Fruit fly (Drosophila melanogaster) whole organism, prepupa: ENCODE data around the gene kuz.

Experiments
- Blimp-1 ChIP-seq: fragments of 200-800 bp; sonication (Bioruptor generic); optimal IDR thresholded peaks from 3 replicates; lab custom pipeline; 2017; ENCODE audit warnings: missing biosample characterization, missing genetic modification characterization, mild to moderate bottlenecking, moderate library complexity, missing genetic modification reagents
- CG10631 ChIP-seq: fragments of 200-800 bp; sonication (Bioruptor generic); optimal IDR thresholded peaks from 2 replicates; lab custom pipeline; 2016; ENCODE audit warnings: missing biosample characterization, missing genetic modification characterization
- CG10669 ChIP-seq: fragments of 200-800 bp; sonication (Bioruptor generic); optimal IDR thresholded peaks from 3 replicates; lab custom pipeline; 2018; ENCODE audit warnings: missing biosample characterization, mild to moderate bottlenecking, missing genetic modification characterization, moderate library complexity
- CG11294 ChIP-seq: fragments of 200-800 bp; sonication (Bioruptor generic); IDR thresholded peaks from 2 replicates; pipeline ENCODE4 v1.3.6; 2022; ENCODE audit warnings: missing biosample characterization, missing genetic modification characterization
- CG11902 ChIP-seq: fragments of 200-800 bp; sonication (Bioruptor generic); optimal IDR thresholded peaks from 3 replicates; lab custom pipeline; 2016; ENCODE audit warnings: missing biosample characterization, missing genetic modification characterization
- CG15336 ChIP-seq: fragments of 200-800 bp; sonication (Bioruptor generic); IDR thresholded peaks from 2 replicates; pipeline ENCODE4 v1.3.6; 2022; ENCODE audit warnings: missing biosample characterization, missing genetic modification characterization
- CG1621 ChIP-seq: fragments of 200-800 bp; sonication (Bioruptor generic); optimal IDR thresholded peaks from 3 replicates; lab custom pipeline; 2018; ENCODE audit warnings: missing biosample characterization, mild to moderate bottlenecking, missing genetic modification characterization
- CG16779 ChIP-seq: fragments of 200-800 bp; sonication (Bioruptor generic); optimal IDR thresholded peaks from 3 replicates; lab custom pipeline; 2017; ENCODE audit warnings: missing biosample characterization, mild to moderate bottlenecking, missing genetic modification characterization
- CG31627 ChIP-seq: fragments of 200-800 bp; sonication (Bioruptor generic); optimal IDR thresholded peaks from 3 replicates; lab custom pipeline; 2016; ENCODE audit warnings: missing biosample characterization, missing genetic modification characterization
- CG32006 ChIP-seq: fragments of 200-800 bp; sonication (Bioruptor generic); optimal IDR thresholded peaks from 3 replicates; lab custom pipeline; 2017; ENCODE audit warnings: missing biosample characterization, mild to moderate bottlenecking, missing genetic modification characterization
- CG34406 ChIP-seq: fragments of 200-800 bp; sonication (Bioruptor generic); optimal IDR thresholded peaks from 3 replicates; lab custom pipeline; 2016; ENCODE audit warnings: missing biosample characterization, missing genetic modification characterization
- CG3919 ChIP-seq: fragments of 200-800 bp; sonication (Bioruptor generic); optimal IDR thresholded peaks from 3 replicates; lab custom pipeline; 2016; ENCODE audit warnings: missing biosample characterization, missing genetic modification characterization
- CG6163 ChIP-seq: fragments of 200-800 bp; sonication (Bioruptor generic); IDR thresholded peaks from 3 replicates; pipeline ENCODE4 v1.3.6; 2022; ENCODE audit warnings: missing biosample characterization, missing genetic modification characterization
- CG6808 ChIP-seq: fragments of 200-800 bp; sonication (Bioruptor generic); optimal IDR thresholded peaks from 3 replicates; lab custom pipeline; 2017; ENCODE audit warnings: missing biosample characterization, missing genetic modification characterization, mild to moderate bottlenecking, moderate library complexity, missing genetic modification reagents
- CG7368 ChIP-seq: fragments of 200-800 bp; sonication (Bioruptor generic); optimal IDR thresholded peaks from 3 replicates; lab custom pipeline; 2016; ENCODE audit warnings: missing biosample characterization, missing genetic modification characterization
- CG8119 ChIP-seq: fragments of 200-800 bp; sonication (Bioruptor generic); IDR thresholded peaks from 3 replicates; pipeline ENCODE4 v1.3.6; 2022; ENCODE audit warnings: missing biosample characterization, missing genetic modification characterization
- CG8319 ChIP-seq: fragments of 200-800 bp; sonication (Bioruptor generic); optimal IDR thresholded peaks from 3 replicates; lab custom pipeline; 2016; ENCODE audit warnings: missing biosample characterization, missing genetic modification characterization
- CG8632 ChIP-seq: fragments of 200-800 bp; sonication (Bioruptor generic); optimal IDR thresholded peaks from 3 replicates; lab custom pipeline; 2016; ENCODE audit warnings: missing biosample characterization, missing genetic modification characterization
- Eip78C ChIP-seq: fragments of 200-800 bp; sonication (Bioruptor generic); peaks from one replicate; lab custom pipeline; 2016; ENCODE audit warnings: missing biosample characterization, missing genetic modification characterization
- Ets96B ChIP-seq: fragments of 200-800 bp; optimal IDR thresholded peaks from 2 replicates; lab custom pipeline; 2019; ENCODE audit warnings: missing biosample characterization, mild to moderate bottlenecking, missing genetic modification characterization, moderate library complexity
- Hr38 ChIP-seq: sonication (Bioruptor generic); optimal IDR thresholded peaks from 2 replicates; lab custom pipeline; 2016; ENCODE audit warnings: missing biosample characterization, missing genetic modification characterization
- Hr4 ChIP-seq: fragments of 200-800 bp; sonication (Bioruptor generic); optimal IDR thresholded peaks from 3 replicates; lab custom pipeline; 2016; ENCODE audit warnings: missing biosample characterization, missing genetic modification characterization
- Lpt ChIP-seq: fragments of 200-800 bp; sonication (Bioruptor generic); optimal IDR thresholded peaks from 3 replicates; lab custom pipeline; 2016; ENCODE audit warnings: missing biosample characterization, missing genetic modification characterization
- Met ChIP-seq: fragments of 200-800 bp; sonication (Bioruptor generic); optimal IDR thresholded peaks from 3 replicates; lab custom pipeline; 2016; ENCODE audit warnings: missing biosample characterization, missing genetic modification characterization
- OdsH ChIP-seq: fragments of 200-800 bp; sonication (Bioruptor generic); optimal IDR thresholded peaks from 3 replicates; lab custom pipeline; 2016; ENCODE audit warnings: missing biosample characterization, missing genetic modification characterization
- achi ChIP-seq: fragments of 200-800 bp; sonication (Bioruptor generic); optimal IDR thresholded peaks from 3 replicates; lab custom pipeline; 2016; ENCODE audit warnings: missing biosample characterization, missing genetic modification characterization
- acj6 ChIP-seq: fragments of 200-800 bp; sonication (Bioruptor generic); optimal IDR thresholded peaks from 3 replicates; lab custom pipeline; 2016; ENCODE audit warnings: missing biosample characterization, missing genetic modification characterization
- dac ChIP-seq: fragments of 200-800 bp; sonication (Bioruptor generic); optimal IDR thresholded peaks from 2 replicates; lab custom pipeline; 2017; ENCODE audit warnings: missing biosample characterization, mild to moderate bottlenecking, missing genetic modification characterization
- dsx ChIP-seq: fragments of 200-800 bp; optimal IDR thresholded peaks from 3 replicates; lab custom pipeline; 2019; ENCODE audit warnings: missing biosample characterization, mild to moderate bottlenecking, missing genetic modification characterization, moderate library complexity; ENCODE audit not compliant: poor library complexity, severe bottlenecking
- eg ChIP-seq: fragments of 200-800 bp; sonication (Bioruptor generic); IDR thresholded peaks from 3 replicates; pipeline ENCODE4 v1.3.6; 2022; ENCODE audit warnings: missing biosample characterization, missing genetic modification characterization
- esn ChIP-seq: fragments of 200-800 bp; sonication (Bioruptor generic); optimal IDR thresholded peaks from 2 replicates; lab custom pipeline; 2016; ENCODE audit warnings: missing biosample characterization, mild to moderate bottlenecking, missing genetic modification characterization, moderate library complexity
- fkh ChIP-seq: fragments of 200-800 bp; sonication (Bioruptor generic); optimal IDR thresholded peaks from 3 replicates; lab custom pipeline; 2017; ENCODE audit warnings: missing biosample characterization, mild to moderate bottlenecking, missing genetic modification characterization, moderate library complexity
- net ChIP-seq: fragments of 200-800 bp; sonication (Bioruptor generic); optimal IDR thresholded peaks from 3 replicates; lab custom pipeline; 2016; ENCODE audit warnings: missing biosample characterization, missing genetic modification characterization
- spab ChIP-seq: fragments of 200-800 bp; sonication (Bioruptor generic); optimal IDR thresholded peaks from 2 replicates; lab custom pipeline; 2017; ENCODE audit warnings: missing biosample characterization, mild to moderate bottlenecking, missing genetic modification characterization, missing genetic modification reagents
- topi ChIP-seq: fragments of 200-800 bp; sonication (Bioruptor generic); optimal IDR thresholded peaks from 3 replicates; lab custom pipeline; 2016; ENCODE audit warnings: missing biosample characterization, missing genetic modification characterization
- vri ChIP-seq: fragments of 200-800 bp; sonication (Bioruptor generic); optimal IDR thresholded peaks from 3 replicates; lab custom pipeline; 2016; ENCODE audit warnings: missing biosample characterization, mild to moderate bottlenecking, missing genetic modification characterization

Gene kuz

DNA sequence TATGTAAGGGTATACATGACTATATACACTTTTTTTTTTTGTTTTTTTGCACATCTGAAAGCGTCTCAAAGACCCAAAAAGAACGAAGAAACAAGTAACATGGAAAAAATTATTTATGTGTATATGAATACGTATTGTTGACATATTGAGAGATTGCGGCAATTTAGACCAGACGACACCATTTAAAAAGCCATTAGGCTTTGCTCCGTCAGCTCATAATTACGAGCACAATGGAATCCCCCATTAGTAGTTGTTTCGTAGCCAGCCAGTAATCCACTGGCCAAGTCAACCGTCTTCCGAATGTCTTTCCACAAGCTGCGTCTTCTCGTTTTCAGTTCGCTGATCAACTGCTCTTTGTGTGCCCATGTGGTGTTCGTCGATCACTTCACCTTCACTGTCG is 22.4 kb upstream of the kuz start, which contains the start of gene CG33640:
Gene CG33640, plus strand, starts transcription at position 301 of the 400 bp plus-strand sequence.
- TF ChIP-seq CG7368 (GFP tag; lab: Kevin White, UChicago) (no peak), dsx (GFP tag; lab: Kevin White, UChicago) (no peak), CG10669 (no peak), OdsH (GFP tag; lab: Kevin White, UChicago) (no peak), CG11294 (GFP tag; lab: Robert Waterston, UW) (no peak), CG1621 (tag; lab: Kevin White, UChicago) (no peak), CG34406 (no peak), CG8119 (GFP tag; lab: Robert Waterston, UW) (no peak), CG10631 (GFP tag; lab: Kevin White, UChicago) (no peak), CG32006 (GFP tag; lab: Kevin White, UChicago) (no peak), CG15336 (GFP tag; lab: Robert Waterston, UW) (no peak), Hr38 (GFP tag; lab: Kevin White, UChicago) (no peak)

DNA sequence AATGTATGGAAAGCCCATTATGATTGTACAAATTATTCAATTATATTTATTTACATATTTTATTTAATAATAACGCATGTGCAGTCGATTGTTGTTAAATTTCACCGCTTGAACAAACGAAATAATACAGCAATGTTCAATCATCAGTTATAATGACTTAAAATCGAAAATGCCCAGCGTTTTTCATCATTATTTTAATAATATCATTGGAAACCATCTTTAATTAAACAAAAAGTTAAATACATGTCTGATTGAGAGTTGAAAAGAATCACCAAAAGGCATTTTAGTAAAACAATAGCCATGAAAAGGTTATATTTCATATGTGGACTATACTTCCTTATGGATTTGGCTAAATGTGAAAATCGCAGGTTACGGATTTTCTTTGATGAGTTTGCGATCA is 21.2 kb upstream of the kuz start, which contains the start of gene CG33641:
Gene CG33641, plus strand, starts transcription at position 301 of the 400 bp plus-strand sequence.
- TF ChIP-seq topi (GFP tag; lab: Kevin White, UChicago) (no peak), CG11902 (GFP tag; lab: Kevin White, UChicago) (no peak), Hr38 (GFP tag; lab: Kevin White, UChicago) (no peak), Eip78C (GFP tag; lab: Kevin White, UChicago) (no peak), achi (GFP tag; lab: Kevin White, UChicago) (no peak), Lpt (GFP tag; lab: Kevin White, UChicago) (no peak), CG10631 (GFP tag; lab: Kevin White, UChicago) (no peak), CG31627 (no peak), eg (GFP tag; lab: Robert Waterston, UW) (no peak), CG32006 (GFP tag; lab: Kevin White, UChicago) (no peak), esn (GFP tag; lab: Kevin White, UChicago) (no peak), CG34406 (no peak), CG8632 (GFP tag; lab: Kevin White, UChicago) (no peak), CG8319 (no peak), CG6808 (GFP tag; lab: Kevin White, UChicago) (no peak), dsx (GFP tag; lab: Kevin White, UChicago) (no peak), Ets96B (tag; lab: Kevin White, UChicago) (no peak), CG6163 (GFP tag; lab: Robert Waterston, UW) (no peak)
- TF ChIP-seq, all 60 proteins: peak for 0

DNA sequence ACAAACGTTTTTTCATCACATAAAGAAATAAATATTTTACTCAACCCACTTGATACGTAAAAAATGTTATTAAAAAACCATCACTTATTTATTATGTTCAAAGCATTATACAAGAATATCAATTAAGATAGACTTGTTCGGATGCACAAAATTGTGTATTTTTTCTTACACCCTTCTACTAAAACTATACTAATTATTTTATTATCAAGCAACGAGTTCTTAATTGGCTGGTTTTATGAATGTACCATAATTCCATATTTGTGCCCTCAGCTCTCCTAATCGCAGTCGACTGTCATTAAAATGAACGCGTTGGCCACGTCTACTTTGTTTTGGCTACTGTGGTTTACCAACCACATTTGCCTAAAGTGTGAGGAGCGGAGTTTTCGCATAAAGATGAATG is 20.3 kb upstream of the kuz start, which contains the start of gene CG33642:
Gene CG33642, plus strand, starts transcription at position 301 of the 400 bp plus-strand sequence.
- TF ChIP-seq vri = no peak
- no peak for TF ChIP-seq dac (GFP tag; lab: Kevin White, UChicago)
- TF ChIP-seq CG7368 (GFP tag; lab: Kevin White, UChicago) = no peak
- TF ChIP-seq acj6 = no peak
- no peak for TF ChIP-seq CG32006 (GFP tag; lab: Kevin White, UChicago)
- TF ChIP-seq CG31627 = no peak
- no peak for TF ChIP-seq net (GFP tag; lab: Kevin White, UChicago)
- TF ChIP-seq CG10669 = no peak
- no peak for TF ChIP-seq spab (GFP tag; lab: Kevin White, UChicago)
- no peak for TF ChIP-seq Hr4
- no peak for TF ChIP-seq CG8319
- no peak for TF ChIP-seq achi (GFP tag; lab: Kevin White, UChicago)
- TF ChIP-seq Blimp-1 (GFP tag; lab: Kevin White, UChicago) = no peak
- TF ChIP-seq Eip78C (GFP tag; lab: Kevin White, UChicago) = no peak
- no peak for TF ChIP-seq CG16779

DNA sequence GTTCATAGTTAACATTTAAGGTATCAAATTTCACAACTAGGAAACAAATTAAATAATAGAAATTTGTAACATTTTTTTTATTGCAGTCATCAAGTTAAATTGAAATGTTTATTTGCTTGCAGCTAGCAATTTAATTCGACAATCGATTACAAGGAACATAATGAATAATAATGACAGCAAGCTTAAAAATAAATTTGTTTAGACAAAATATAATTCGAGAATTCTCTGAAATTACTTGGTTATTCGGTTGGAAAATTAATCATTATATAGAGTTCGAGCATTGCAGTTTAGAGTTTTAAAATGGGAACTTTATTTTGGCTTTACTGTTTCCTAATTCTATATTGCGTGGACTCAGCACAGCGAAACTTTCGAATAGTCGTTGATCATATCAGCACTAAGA is 19.2 kb upstream of the kuz start, which contains the start of gene CG33643:
Gene CG33643, plus strand, starts transcription at position 301 of the 400 bp plus-strand sequence.
- TF ChIP-seq fkh (GFP tag; lab: Kevin White, UChicago) = no peak
- no peak for TF ChIP-seq Met (GFP tag; lab: Kevin White, UChicago)
- TF ChIP-seq CG15336 (GFP tag; lab: Robert Waterston, UW) = no peak
- TF ChIP-seq CG32006 (GFP tag; lab: Kevin White, UChicago) = no peak
- TF ChIP-seq Hr4 = no peak
- no peak for TF ChIP-seq CG3919
- no peak for TF ChIP-seq CG31627
- TF ChIP-seq eg (GFP tag; lab: Robert Waterston, UW) = no peak
- TF ChIP-seq, all 60 proteins: peak for 0
